Worm (Caenorhabditis elegans): ENCODE measurements around the gene F53F1.6.

Gene F53F1.6

ce11 chrV:13441661-13442060 is 24.2 kb upstream of the F53F1.6 start, which contains the start of gene col-162:
TSS of gene col-162 (plus strand) at chrV:13441961.
- no peak for TF ChIP-seq med-1 (GFP tag; optimal IDR thresholded peaks at IDR 0.05; ENCODE audit: insufficient read depth)
- no peak for TF ChIP-seq ztf-23 (GFP tag; IDR thresholded peaks at IDR 0.05)
- no peak for TF ChIP-seq ref-1 (GFP tag; conservative IDR thresholded peaks at IDR 0.05)
- TF ChIP-seq flt-1 (GFP tag; IDR thresholded peaks at IDR 0.05), result no peak
- TF ChIP-seq T22C8.4 (GFP tag; IDR thresholded peaks at IDR 0.05), result no peak
- no peak for TF ChIP-seq cog-1 (tag; optimal IDR thresholded peaks at IDR 0.05)
- TF ChIP-seq ztf-29 (GFP tag; IDR thresholded peaks at IDR 0.05), result no peak
- no peak for TF ChIP-seq klf-2 (GFP tag; conservative IDR thresholded peaks at IDR 0.05)
- no peak for TF ChIP-seq tab-1 (GFP tag; IDR thresholded peaks at IDR 0.05)

- no peak for TF ChIP-seq T22C8.4 (GFP tag; IDR thresholded peaks at IDR 0.05)
- no peak for TF ChIP-seq med-1 (GFP tag; optimal IDR thresholded peaks at IDR 0.05; ENCODE audit: insufficient read depth)
Observed at ce11 chrV:13437473-13438074, 20.2 kb upstream of the F53F1.6 start, which contains the start of gene mes-4. TSS of gene mes-4 (minus strand) at chrV:13437545.

ce11 chrV:13432364-13432763 is 15.0 kb upstream of the F53F1.6 start, which contains the start of gene srd-17:
TSS of gene srd-17 (minus strand) at chrV:13432714.
- TF ChIP-seq ztf-23 (GFP tag; IDR thresholded peaks at IDR 0.05) (no peak), med-1 (GFP tag; optimal IDR thresholded peaks at IDR 0.05; ENCODE audit: insufficient read depth) (no peak), cog-1 (tag; optimal IDR thresholded peaks at IDR 0.05) (no peak), flt-1 (GFP tag; IDR thresholded peaks at IDR 0.05) (no peak), ztf-29 (GFP tag; IDR thresholded peaks at IDR 0.05) (no peak), ref-1 (GFP tag; conservative IDR thresholded peaks at IDR 0.05) (no peak), tab-1 (GFP tag; IDR thresholded peaks at IDR 0.05) (no peak), klf-2 (GFP tag; conservative IDR thresholded peaks at IDR 0.05) (no peak), T22C8.4 (GFP tag; IDR thresholded peaks at IDR 0.05) (no peak)

- TF ChIP-seq ref-1 (GFP tag; conservative IDR thresholded peaks at IDR 0.05) (no peak), cog-1 (tag; optimal IDR thresholded peaks at IDR 0.05) (no peak), klf-2 (GFP tag; conservative IDR thresholded peaks at IDR 0.05) (no peak), flt-1 (GFP tag; IDR thresholded peaks at IDR 0.05) (no peak), ztf-23 (GFP tag; IDR thresholded peaks at IDR 0.05) (no peak), T22C8.4 (GFP tag; IDR thresholded peaks at IDR 0.05) (no peak), tab-1 (GFP tag; IDR thresholded peaks at IDR 0.05) (no peak), med-1 (GFP tag; optimal IDR thresholded peaks at IDR 0.05; ENCODE audit: insufficient read depth) (no peak), ztf-29 (GFP tag; IDR thresholded peaks at IDR 0.05) (no peak)
Observed at ce11 chrV:13428660-13429059, 11.2 kb upstream of the F53F1.6 start, which contains the start of gene srd-19. TSS of gene srd-19 (minus strand) at chrV:13428760.

- TF ChIP-seq ztf-29 (GFP tag; IDR thresholded peaks at IDR 0.05) (no peak), ref-1 (GFP tag; conservative IDR thresholded peaks at IDR 0.05) (no peak), tab-1 (GFP tag; IDR thresholded peaks at IDR 0.05) (no peak), ztf-23 (GFP tag; IDR thresholded peaks at IDR 0.05) (no peak), flt-1 (GFP tag; IDR thresholded peaks at IDR 0.05) (no peak), med-1 (GFP tag; optimal IDR thresholded peaks at IDR 0.05; ENCODE audit: insufficient read depth) (no peak), T22C8.4 (GFP tag; IDR thresholded peaks at IDR 0.05) (no peak), klf-2 (GFP tag; conservative IDR thresholded peaks at IDR 0.05) (no peak), cog-1 (tag; optimal IDR thresholded peaks at IDR 0.05) (no peak)
Observed at ce11 chrV:13427378-13427777, 10.0 kb upstream of the F53F1.6 start.

- TF ChIP-seq cog-1 (tag; optimal IDR thresholded peaks at IDR 0.05) (no peak), T22C8.4 (GFP tag; IDR thresholded peaks at IDR 0.05) (no peak), ztf-23 (GFP tag; IDR thresholded peaks at IDR 0.05) (no peak), tab-1 (GFP tag; IDR thresholded peaks at IDR 0.05) (no peak), ztf-29 (GFP tag; IDR thresholded peaks at IDR 0.05) (no peak), flt-1 (GFP tag; IDR thresholded peaks at IDR 0.05) (no peak)
Observed at ce11 chrV:13426764-13427163, 9.4 kb upstream of the F53F1.6 start, which contains the start of gene srd-18. TSS of gene srd-18 (minus strand) at chrV:13426864.

- TF ChIP-seq klf-2 (GFP tag; conservative IDR thresholded peaks at IDR 0.05) (no peak), ztf-23 (GFP tag; IDR thresholded peaks at IDR 0.05) (no peak), tab-1 (GFP tag; IDR thresholded peaks at IDR 0.05) (no peak), ztf-29 (GFP tag; IDR thresholded peaks at IDR 0.05) (no peak), flt-1 (GFP tag; IDR thresholded peaks at IDR 0.05) (no peak), ref-1 (GFP tag; conservative IDR thresholded peaks at IDR 0.05) (no peak), T22C8.4 (GFP tag; IDR thresholded peaks at IDR 0.05) (no peak), med-1 (GFP tag; optimal IDR thresholded peaks at IDR 0.05; ENCODE audit: insufficient read depth) (no peak), cog-1 (tag; optimal IDR thresholded peaks at IDR 0.05) (no peak)
Observed at ce11 chrV:13423608-13424007, 6.2 kb upstream of the F53F1.6 start, which contains the start of gene srv-10. TSS of gene srv-10 (plus strand) at chrV:13423908.

ce11 chrV:13423045-13423444 is 5.6 kb upstream of the F53F1.6 start, which contains the start of gene srv-9:
TSS of gene srv-9 (minus strand) at chrV:13423145.
- TF ChIP-seq ztf-29 (GFP tag; IDR thresholded peaks at IDR 0.05) (no peak), tab-1 (GFP tag; IDR thresholded peaks at IDR 0.05) (no peak), cog-1 (tag; optimal IDR thresholded peaks at IDR 0.05) (no peak), med-1 (GFP tag; optimal IDR thresholded peaks at IDR 0.05; ENCODE audit: insufficient read depth) (no peak), flt-1 (GFP tag; IDR thresholded peaks at IDR 0.05) (no peak)

- TF ChIP-seq tab-1 (GFP tag; IDR thresholded peaks at IDR 0.05) (no peak), klf-2 (GFP tag; conservative IDR thresholded peaks at IDR 0.05) (no peak), flt-1 (GFP tag; IDR thresholded peaks at IDR 0.05) (no peak), ztf-29 (GFP tag; IDR thresholded peaks at IDR 0.05) (no peak), ref-1 (GFP tag; conservative IDR thresholded peaks at IDR 0.05) (no peak), ztf-23 (GFP tag; IDR thresholded peaks at IDR 0.05) (no peak), T22C8.4 (GFP tag; IDR thresholded peaks at IDR 0.05) (no peak), med-1 (GFP tag; optimal IDR thresholded peaks at IDR 0.05; ENCODE audit: insufficient read depth) (no peak), cog-1 (tag; optimal IDR thresholded peaks at IDR 0.05) (no peak)
Observed at ce11 chrV:13421697-13422096, 4.3 kb upstream of the F53F1.6 start.

- TF ChIP-seq tab-1 (GFP tag; IDR thresholded peaks at IDR 0.05) (no peak), ztf-29 (GFP tag; IDR thresholded peaks at IDR 0.05) (no peak), ref-1 (GFP tag; conservative IDR thresholded peaks at IDR 0.05) (no peak), klf-2 (GFP tag; conservative IDR thresholded peaks at IDR 0.05) (no peak), ztf-23 (GFP tag; IDR thresholded peaks at IDR 0.05) (no peak), med-1 (GFP tag; optimal IDR thresholded peaks at IDR 0.05; ENCODE audit: insufficient read depth) (no peak), cog-1 (tag; optimal IDR thresholded peaks at IDR 0.05) (no peak), flt-1 (GFP tag; IDR thresholded peaks at IDR 0.05) (no peak)
Observed at ce11 chrV:13420640-13421039, 3.2 kb upstream of the F53F1.6 start, which contains the start of gene srv-8. TSS of gene srv-8 (minus strand) at chrV:13420740.
